Fruit fly (Drosophila melanogaster) whole organism, wandering third instar larva: ENCODE results near the gene CG44006.

Source experiments
- Abd-B ChIP-seq: fragments of >200 bp; optimal IDR thresholded peaks from 2 replicates; lab custom pipeline; 2017; ENCODE audit warnings: missing biosample characterization, missing genetic modification characterization
- CG32264 ChIP-seq: fragments of 200-800 bp; sonication (Bioruptor generic); optimal IDR thresholded peaks from 2 replicates; lab custom pipeline; 2016; ENCODE audit warnings: missing biosample characterization, missing genetic modification characterization
- CG9705 ChIP-seq: fragments of 200-800 bp; sonication (Bioruptor generic); optimal IDR thresholded peaks from 2 replicates; lab custom pipeline; 2018; ENCODE audit warnings: missing biosample characterization, mild to moderate bottlenecking, missing genetic modification characterization
- Dfd ChIP-seq: fragments of >200 bp; optimal IDR thresholded peaks from 2 replicates; lab custom pipeline; 2017; ENCODE audit warnings: missing biosample characterization, missing genetic modification characterization
- Mio ChIP-seq: sonication (Bioruptor generic); optimal IDR thresholded peaks from 2 replicates; lab custom pipeline; 2016; ENCODE audit warnings: missing biosample characterization, missing genetic modification characterization
- Myc ChIP-seq: fragments of >200 bp; optimal IDR thresholded peaks from 2 replicates; lab custom pipeline; 2017
- dsf ChIP-seq: sonication (Bioruptor generic); optimal IDR thresholded peaks from 2 replicates; lab custom pipeline; 2016; ENCODE audit warnings: missing biosample characterization, missing genetic modification characterization, borderline replicate concordance
- h ChIP-seq: fragments of 200-800 bp; sonication (Bioruptor generic); optimal IDR thresholded peaks from 3 replicates; lab custom pipeline; 2016; ENCODE audit warnings: missing biosample characterization, mild to moderate bottlenecking, missing genetic modification characterization
- jim ChIP-seq: fragments of 175-275, 200-325 bp; sonication (Bioruptor generic); optimal IDR thresholded peaks from 2 replicates; lab custom pipeline; 2016; ENCODE audit warnings: missing biosample characterization, mild to moderate bottlenecking, missing genetic modification characterization
- lola ChIP-seq: fragments of >200 bp; optimal IDR thresholded peaks from 2 replicates; lab custom pipeline; 2017; ENCODE audit warnings: missing biosample characterization, missing genetic modification characterization
- pan ChIP-seq: fragments of >200 bp; optimal IDR thresholded peaks from 2 replicates; lab custom pipeline; 2017
- psq ChIP-seq: fragments of 200-800 bp; sonication (Bioruptor generic); optimal IDR thresholded peaks from 3 replicates; lab custom pipeline; 2017; ENCODE audit warnings: missing biosample characterization, mild to moderate bottlenecking, missing genetic modification characterization, moderate library complexity
- tai ChIP-seq: sonication (Bioruptor generic); optimal IDR thresholded peaks from 2 replicates; lab custom pipeline; 2016; ENCODE audit warnings: missing biosample characterization, missing genetic modification characterization

- no peak for TF ChIP-seq Myc
- no peak for TF ChIP-seq tai (GFP tag; lab: Kevin White, UChicago)
- no peak for TF ChIP-seq lola
- no peak for TF ChIP-seq dsf (GFP tag; lab: Kevin White, UChicago)
- TF ChIP-seq CG9705 (GFP tag; lab: Kevin White, UChicago): no peak
- no peak for TF ChIP-seq psq
- TF ChIP-seq Abd-B (GFP tag; lab: Kevin White, UChicago): no peak
- TF ChIP-seq Mio (GFP tag; lab: Kevin White, UChicago): no peak
- TF ChIP-seq h (GFP tag; lab: Kevin White, UChicago): no peak
- TF ChIP-seq Dfd: no peak
- no peak for TF ChIP-seq pan (lab: Kevin White, UChicago)
- TF ChIP-seq jim (GFP tag; lab: Kevin White, UChicago): no peak
- TF ChIP-seq CG32264 (GFP tag; lab: Kevin White, UChicago): no peak
Observed at dm6 chr3L:18101421-18101996, 31.6 kb upstream of the CG44006 start.
